Worm (Caenorhabditis elegans): Measurements from ENCODE around the gene F55G11.1.

DNA sequence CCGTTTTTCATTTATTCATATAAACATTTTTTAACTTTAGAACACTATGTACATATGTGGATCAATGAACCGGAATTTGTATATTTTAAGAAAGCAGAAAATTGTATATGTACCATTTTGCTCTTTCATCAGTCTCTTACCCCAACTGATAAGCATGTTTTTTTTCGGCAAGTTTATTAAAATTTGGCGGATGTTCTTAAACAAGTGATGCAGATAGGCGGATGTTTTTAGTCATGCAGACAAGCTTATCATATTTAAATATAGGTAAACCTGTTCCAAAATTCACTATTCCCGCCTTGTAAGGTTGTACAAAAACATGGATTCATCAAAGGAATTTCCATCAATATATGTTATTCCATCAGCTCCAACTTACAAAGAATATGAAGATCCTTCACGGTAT, 47.0 kb downstream of the F55G11.1 start, which contains the start of gene K08D8.9:
- TF ChIP-seq nhr-11 (tag; optimal IDR thresholded peaks at IDR 0.05) (no peak), dmd-4 (tag; optimal IDR thresholded peaks at IDR 0.05; ENCODE audit: borderline replicate concordance) (no peak), ahr-1 (tag; optimal IDR thresholded peaks at IDR 0.05) (no peak), pha-2 (tag; optimal IDR thresholded peaks at IDR 0.05) (no peak), ceh-9 (tag; optimal IDR thresholded peaks at IDR 0.05) (no peak), Y22D7AL.16 (tag; optimal IDR thresholded peaks at IDR 0.05) (no peak), hlh-30 (tag; optimal IDR thresholded peaks at IDR 0.05; ENCODE audit: insufficient read depth) (no peak), gmeb-2 (tag; optimal IDR thresholded peaks at IDR 0.05) (no peak)

Data from whole organism, late embryonic.